Worm (Caenorhabditis elegans): ENCODE measurements around the gene bus-12.

- TF ChIP-seq blmp-1 (tag; optimal IDR thresholded peaks at IDR 0.05; ENCODE audit: insufficient read depth) (no peak), ztf-11 (tag; optimal IDR thresholded peaks at IDR 0.05) (no peak)
Measured at ce11 chrIV:13231393-13231792, 24.6 kb upstream of the bus-12 start.

Data from whole organism, L2 larva.